Worm (Caenorhabditis elegans) whole organism, L2 larva: Measurements from ENCODE around the gene yif-1.

Experiments
- C34F6.9 ChIP-seq: fragments of 150-350 bp; optimal IDR thresholded peaks from 2 replicates; lab custom pipeline; 2014; ENCODE audit warnings: missing biosample characterization, missing genetic modification characterization
- F13H6.1 ChIP-seq: sonication (generic microtip); optimal IDR thresholded peaks from 2 replicates; lab custom pipeline; 2016; ENCODE audit warnings: missing genetic modification characterization, missing compliant biosample characterization
- R02D3.7 ChIP-seq: fragments of 150-350 bp; optimal IDR thresholded peaks from 2 replicates; lab custom pipeline; 2014; ENCODE audit warnings: missing biosample characterization, missing genetic modification characterization
- Y55F3AM.14 ChIP-seq: fragments of 200-800 bp; sonication (Bioruptor generic); optimal IDR thresholded peaks from 2 replicates; lab custom pipeline; 2018; ENCODE audit warnings: mild to moderate bottlenecking, missing genetic modification characterization, missing compliant biosample characterization
- ZK546.5 ChIP-seq: sonication (generic microtip); optimal IDR thresholded peaks from 2 replicates; lab custom pipeline; 2017; ENCODE audit warnings: missing biosample characterization, missing genetic modification characterization
- alr-1 ChIP-seq: fragments of 150-350 bp; optimal IDR thresholded peaks from 2 replicates; lab custom pipeline; 2014; ENCODE audit warnings: missing biosample characterization, missing genetic modification characterization
- aly-2 ChIP-seq: fragments of 150-350 bp; optimal IDR thresholded peaks from 2 replicates; lab custom pipeline; 2014; ENCODE audit warnings: missing biosample characterization, missing genetic modification characterization
- blmp-1 ChIP-seq: sonication (generic microtip); optimal IDR thresholded peaks from 2 replicates; lab custom pipeline; 2017; ENCODE audit warnings: missing genetic modification characterization, mild to moderate bottlenecking, missing compliant biosample characterization, antibody characterized with exemption, moderate library complexity; ENCODE audit not compliant: insufficient read depth
- ceh-82 ChIP-seq: fragments of 150-350 bp; optimal IDR thresholded peaks from 2 replicates; lab custom pipeline; 2014; ENCODE audit warnings: missing biosample characterization, missing genetic modification characterization
- crh-2 ChIP-seq: sonication (generic microtip); optimal IDR thresholded peaks from 2 replicates; lab custom pipeline; 2017; ENCODE audit warnings: missing biosample characterization, missing genetic modification characterization
- dmd-4 ChIP-seq: sonication (generic microtip); optimal IDR thresholded peaks from 2 replicates; lab custom pipeline; 2017; ENCODE audit warnings: missing biosample characterization, missing genetic modification characterization
- egl-27 ChIP-seq: sonication (generic microtip); optimal IDR thresholded peaks from 3 replicates; lab custom pipeline; 2017; ENCODE audit warnings: missing biosample characterization, missing genetic modification reagents, missing genetic modification characterization
- fos-1 ChIP-seq: fragments of 150-350 bp; optimal IDR thresholded peaks from 2 replicates; lab custom pipeline; 2014; ENCODE audit warnings: missing biosample characterization, missing genetic modification characterization
- gmeb-1 ChIP-seq: fragments of 150-350 bp; optimal IDR thresholded peaks from 2 replicates; lab custom pipeline; 2014; ENCODE audit warnings: missing biosample characterization, missing genetic modification characterization
- lin-11 ChIP-seq: fragments of 150-350 bp; sonication (generic microtip); optimal IDR thresholded peaks from 2 replicates; lab custom pipeline; 2014; ENCODE audit warnings: missing biosample characterization, missing genetic modification characterization, inconsistent platforms, mixed read lengths
- lin-13 ChIP-seq: fragments of 150-350 bp; optimal IDR thresholded peaks from 2 replicates; lab custom pipeline; 2014; ENCODE audit warnings: missing biosample characterization, missing genetic modification reagents, missing genetic modification characterization
- lsy-2 ChIP-seq, 2 experiments: fragments of 150-350 bp in 1 of 2; sonication (generic microtip) in 1 of 2; optimal IDR thresholded peaks; 2 replicates each; lab custom pipeline; 2014 to 2017; ENCODE audit warnings: missing biosample characterization in 2 of 2, missing genetic modification characterization in 2 of 2
- mab-5 ChIP-seq: fragments of 150-350 bp; optimal IDR thresholded peaks from 2 replicates; lab custom pipeline; 2014; ENCODE audit warnings: missing biosample characterization, missing genetic modification characterization
- mbf-1 ChIP-seq: sonication (generic microtip); optimal IDR thresholded peaks from 2 replicates; lab custom pipeline; 2017; ENCODE audit warnings: missing biosample characterization, missing genetic modification characterization
- mdl-1 ChIP-seq, 2 experiments: fragments of 150-350 bp in 1 of 2; sonication (generic microtip) in 1 of 2; optimal IDR thresholded peaks; 2 replicates each; lab custom pipeline; 2017; ENCODE audit warnings: missing biosample characterization in 2 of 2, missing genetic modification characterization in 2 of 2
- nhr-11 ChIP-seq: fragments of 150-350 bp; optimal IDR thresholded peaks from 2 replicates; lab custom pipeline; 2014; ENCODE audit warnings: missing biosample characterization, missing genetic modification characterization
- nhr-129 ChIP-seq: fragments of 150-350 bp; optimal IDR thresholded peaks from 2 replicates; lab custom pipeline; 2014; ENCODE audit warnings: missing biosample characterization, missing genetic modification characterization
- nhr-21 ChIP-seq: fragments of 150-350 bp; optimal IDR thresholded peaks from 2 replicates; lab custom pipeline; 2014; ENCODE audit warnings: missing biosample characterization, missing genetic modification characterization
- nhr-23 ChIP-seq: fragments of 150-350 bp; optimal IDR thresholded peaks from 2 replicates; lab custom pipeline; 2014; ENCODE audit warnings: missing biosample characterization, missing genetic modification reagents, missing genetic modification characterization
- nhr-237 ChIP-seq: fragments of 150-350 bp; optimal IDR thresholded peaks from 2 replicates; lab custom pipeline; 2014; ENCODE audit warnings: missing biosample characterization, missing genetic modification characterization
- nhr-25 ChIP-seq: fragments of 150-350 bp; sonication (generic microtip); optimal IDR thresholded peaks from 3 replicates; lab custom pipeline; 2014; ENCODE audit warnings: missing biosample characterization, missing genetic modification characterization
- nhr-6 ChIP-seq: fragments of 150-350 bp; optimal IDR thresholded peaks from 2 replicates; lab custom pipeline; 2014; ENCODE audit warnings: missing biosample characterization, missing genetic modification characterization
- peb-1 ChIP-seq: fragments of 150-350 bp; optimal IDR thresholded peaks from 2 replicates; lab custom pipeline; 2014; ENCODE audit warnings: missing biosample characterization, missing genetic modification characterization
- sem-4 ChIP-seq: fragments of 150-350 bp; optimal IDR thresholded peaks from 2 replicates; lab custom pipeline; 2014; ENCODE audit warnings: missing biosample characterization, missing genetic modification reagents, missing genetic modification characterization
- skn-1 ChIP-seq: sonication (generic microtip); optimal IDR thresholded peaks from 2 replicates; lab custom pipeline; 2017; ENCODE audit warnings: missing biosample characterization, missing genetic modification characterization
- sma-3 ChIP-seq: sonication (generic microtip); optimal IDR thresholded peaks from 2 replicates; lab custom pipeline; 2016; ENCODE audit warnings: missing genetic modification reagents, missing genetic modification characterization, missing compliant biosample characterization
- sma-9 ChIP-seq, 2 experiments: fragments of 150-350 bp in 1 of 2; sonication (generic microtip) in 1 of 2; optimal IDR thresholded peaks; 2 replicates each; lab custom pipeline; 2014 to 2016; ENCODE audit warnings: missing genetic modification characterization in 2 of 2, mild to moderate bottlenecking in 1 of 2, missing biosample characterization in 1 of 2, missing compliant biosample characterization in 1 of 2, missing genetic modification reagents in 1 of 2, moderate library complexity in 1 of 2
- snpc-4 ChIP-seq: fragments of 150-350 bp; optimal IDR thresholded peaks from 2 replicates; lab custom pipeline; 2014; ENCODE audit warnings: missing biosample characterization, missing genetic modification characterization
- unc-55 ChIP-seq: fragments of 150-350 bp; sonication (generic microtip); optimal IDR thresholded peaks from 3 replicates; lab custom pipeline; 2014; ENCODE audit warnings: missing biosample characterization, missing genetic modification reagents, missing genetic modification characterization
- unc-62 ChIP-seq: fragments of 150-350 bp; optimal IDR thresholded peaks from 2 replicates; lab custom pipeline; 2014; ENCODE audit warnings: missing biosample characterization, missing genetic modification reagents, missing genetic modification characterization
- zag-1 ChIP-seq: fragments of 150-350 bp; optimal IDR thresholded peaks from 2 replicates; lab custom pipeline; 2014; ENCODE audit warnings: missing biosample characterization, missing genetic modification characterization
- ztf-11 ChIP-seq: sonication (generic microtip); optimal IDR thresholded peaks from 2 replicates; lab custom pipeline; 2017; ENCODE audit warnings: missing biosample characterization, missing genetic modification characterization
- ztf-4 ChIP-seq: fragments of 150-350 bp; optimal IDR thresholded peaks from 2 replicates; lab custom pipeline; 2014; ENCODE audit warnings: missing biosample characterization, missing genetic modification characterization

yif-1 gene

DNA sequence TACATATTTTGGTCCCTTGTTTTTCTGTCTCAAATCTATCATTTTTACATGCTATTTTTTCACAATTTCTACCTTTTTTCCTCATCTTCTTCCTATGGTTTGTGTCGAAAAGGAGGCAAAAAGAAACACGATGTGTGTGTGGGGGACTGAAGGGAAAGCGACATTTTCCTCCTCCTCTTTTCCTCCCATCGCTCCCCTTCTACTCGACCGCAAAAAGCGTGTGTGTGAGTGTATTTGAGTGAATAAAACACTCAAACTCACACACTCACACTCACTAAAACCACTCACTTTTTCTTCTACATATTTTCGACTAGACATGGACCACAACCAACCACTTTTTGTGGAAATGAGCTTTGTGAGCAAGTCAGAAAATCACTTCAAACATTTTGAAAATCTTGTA lies 13.2 kb downstream of the yif-1 start (continued):
- TF ChIP-seq nhr-237 (tag; lab: Kevin White, UChicago), result no peak
- TF ChIP-seq, all 48 proteins: peak for 12

DNA sequence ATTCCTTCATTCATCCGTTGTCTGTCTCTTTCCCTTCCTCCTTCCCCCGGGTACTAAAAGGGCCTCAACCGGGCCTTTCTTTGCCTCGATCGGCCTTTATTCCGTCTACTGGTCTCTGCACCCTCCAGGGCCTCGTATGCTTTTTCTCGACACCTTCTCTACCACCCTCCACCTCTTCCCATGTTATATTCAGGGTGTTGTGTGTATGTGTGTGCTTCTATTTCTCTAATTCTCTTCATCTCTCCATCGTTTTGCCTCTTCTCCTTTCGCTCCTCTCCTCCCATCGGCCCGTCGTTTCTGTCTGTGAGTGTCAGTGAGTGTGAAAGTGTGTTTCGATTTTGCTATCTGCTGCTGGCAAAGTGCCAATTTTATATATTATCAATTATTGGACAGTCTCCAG lies 14.9 kb downstream of the yif-1 start:
- peak; percentile 81 for TF ChIP-seq fos-1
- no peak for TF ChIP-seq ztf-4 (tag; lab: Kevin White, UChicago)
- TF ChIP-seq lsy-2 (tag; optimal IDR thresholded peaks at IDR 0.05; lab: Kevin White, UChicago), result peak; percentile 19 to 86
- TF ChIP-seq sma-9 (GFP tag; optimal IDR thresholded peaks at IDR 0.05; lab: Kevin White, UChicago), result peak; percentile 81
- TF ChIP-seq sma-9 (tag; optimal IDR thresholded peaks at IDR 0.05; lab: Kevin White, UChicago), result no peak
- peak; percentile 6 for TF ChIP-seq blmp-1 (tag; lab: Kevin White, UChicago)
- peak; percentile 67 for TF ChIP-seq sem-4 (tag; lab: Kevin White, UChicago)
- TF ChIP-seq unc-62 (GFP tag; lab: Kevin White, UChicago), result no peak
- TF ChIP-seq nhr-129 (tag; lab: Kevin White, UChicago), result peak; percentile 84
- peak; percentile 47 for TF ChIP-seq gmeb-1
- peak; percentile 75 for TF ChIP-seq C34F6.9
- TF ChIP-seq zag-1 (tag; lab: Kevin White, UChicago), result no peak
- peak; percentile 76 for TF ChIP-seq nhr-25 (tag; lab: Kevin White, UChicago)
- peak; percentile 11 for TF ChIP-seq snpc-4 (tag; lab: Kevin White, UChicago)
- TF ChIP-seq lin-11, result peak; percentile 28
- no peak for TF ChIP-seq nhr-23
- no peak for TF ChIP-seq skn-1 (tag; lab: Kevin White, UChicago)
- peak; percentile 27 for TF ChIP-seq nhr-6 (tag; lab: Kevin White, UChicago)
- TF ChIP-seq egl-27 (tag; lab: Kevin White, UChicago), result peak; percentile 67
- peak; percentile 71 for TF ChIP-seq sma-3 (GFP tag; lab: Kevin White, UChicago)
- TF ChIP-seq nhr-21 (tag; lab: Kevin White, UChicago), result peak; percentile 11
- TF ChIP-seq F13H6.1 (tag; lab: Kevin White, UChicago), result peak; percentile 82
- no peak for TF ChIP-seq alr-1 (tag; lab: Kevin White, UChicago)
- no peak for TF ChIP-seq nhr-11 (tag; lab: Kevin White, UChicago)
- TF ChIP-seq unc-55 (GFP tag; lab: Kevin White, UChicago), result peak; percentile 65
- TF ChIP-seq aly-2 (tag; lab: Kevin White, UChicago), result no peak
- TF ChIP-seq mab-5 (tag; lab: Kevin White, UChicago), result peak; percentile 24
- peak; percentile 73 for TF ChIP-seq crh-2
- peak; percentile 34 for TF ChIP-seq lin-13 (GFP tag; lab: Kevin White, UChicago)
- TF ChIP-seq nhr-237 (tag; lab: Kevin White, UChicago), result no peak
- peak in 1 of 2 experiments; percentile 6 for TF ChIP-seq mdl-1 (tag; optimal IDR thresholded peaks at IDR 0.05; lab: Kevin White, UChicago)
- peak; percentile 50 for TF ChIP-seq Y55F3AM.14 (GFP tag; lab: Kevin White, UChicago)
- no peak for TF ChIP-seq R02D3.7 (tag; lab: Kevin White, UChicago)

DNA sequence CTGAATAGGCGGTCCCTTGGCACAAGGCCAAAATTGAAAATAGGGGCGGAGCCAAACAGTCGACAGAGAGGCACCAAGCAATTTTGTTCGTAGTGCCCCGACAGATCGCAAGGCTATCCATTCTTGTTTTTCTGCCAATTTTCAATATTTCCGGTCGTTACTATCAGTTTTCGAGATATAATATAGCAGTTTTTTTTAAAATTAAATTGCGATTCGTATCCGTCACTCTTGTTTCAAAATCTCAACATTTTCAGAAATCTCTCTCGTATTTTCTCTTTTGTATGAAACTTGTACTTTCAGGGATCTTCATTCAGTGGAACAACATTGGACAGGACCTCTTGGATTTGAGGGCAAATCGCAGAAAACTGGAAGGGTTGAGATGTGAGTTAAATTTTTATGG lies 17.7 kb downstream of the yif-1 start, which contains the start of gene F57A8.1:
Gene F57A8.1, plus strand, starts transcription at position 301 of the 400 bp plus-strand sequence.
- TF ChIP-seq mbf-1 (tag; lab: Kevin White, UChicago) (no peak), alr-1 (tag; lab: Kevin White, UChicago) (no peak), crh-2 (no peak), lsy-2 (tag; optimal IDR thresholded peaks at IDR 0.05; lab: Kevin White, UChicago) (no peak)

ce11 chrV:10036275-10036674 lies 18.4 kb downstream of the yif-1 start, which contains the start of gene T06E8.2:
TSS of gene T06E8.2 (minus strand) at chrV:10036413.
- TF ChIP-seq nhr-6 (tag; lab: Kevin White, UChicago) (no peak), snpc-4 (tag; lab: Kevin White, UChicago) (peak; percentile 33), nhr-129 (tag; lab: Kevin White, UChicago) (peak; percentile 66), sem-4 (tag; lab: Kevin White, UChicago) (peak; percentile 27), Y55F3AM.14 (GFP tag; lab: Kevin White, UChicago) (no peak), mbf-1 (tag; lab: Kevin White, UChicago) (no peak), crh-2 (no peak), sma-3 (GFP tag; lab: Kevin White, UChicago) (peak; percentile 43), fos-1 (no peak), egl-27 (tag; lab: Kevin White, UChicago) (peak; percentile 53), peb-1 (tag; lab: Kevin White, UChicago) (peak; percentile 41), ZK546.5 (tag; lab: Kevin White, UChicago) (no peak), nhr-25 (tag; lab: Kevin White, UChicago) (peak; percentile 7), unc-55 (GFP tag; lab: Kevin White, UChicago) (no peak), unc-62 (GFP tag; lab: Kevin White, UChicago) (no peak), sma-9 (GFP tag; optimal IDR thresholded peaks at IDR 0.05; lab: Kevin White, UChicago) (peak; percentile 84), sma-9 (tag; optimal IDR thresholded peaks at IDR 0.05; lab: Kevin White, UChicago) (no peak), nhr-237 (tag; lab: Kevin White, UChicago) (no peak), lsy-2 (tag; optimal IDR thresholded peaks at IDR 0.05; lab: Kevin White, UChicago) (peak in 1 of 2 experiments; percentile 69), ztf-11 (tag; lab: Kevin White, UChicago) (no peak), F13H6.1 (tag; lab: Kevin White, UChicago) (peak; percentile 85), mab-5 (tag; lab: Kevin White, UChicago) (no peak), ztf-4 (tag; lab: Kevin White, UChicago) (no peak), lin-11 (no peak), nhr-11 (tag; lab: Kevin White, UChicago) (no peak), ceh-82 (tag; lab: Kevin White, UChicago) (no peak), dmd-4 (tag; lab: Kevin White, UChicago) (no peak), C34F6.9 (peak; percentile 50)
